Fruit fly (Drosophila melanogaster) whole organism, embryonic: ENCODE measurements around the gene Bdp1.

ENCODE experiments used
- Awh ChIP-seq: fragments of 200-800 bp; sonication (Bioruptor generic); IDR thresholded peaks from 2 replicates; pipeline ENCODE4, ENCODE4 v1.3.6; 2022; ENCODE audit warnings: missing biosample characterization, missing genetic modification characterization
- CG10147 ChIP-seq: fragments of 200-800 bp; sonication (Bioruptor generic); optimal IDR thresholded peaks from 2 replicates; lab custom pipeline; 2019; ENCODE audit warnings: missing biosample characterization, mild to moderate bottlenecking, missing genetic modification characterization, moderate library complexity
- CG10654 ChIP-seq: fragments of 200-800 bp; sonication (Bioruptor generic); optimal IDR thresholded peaks from 2 replicates; lab custom pipeline; 2016; ENCODE audit warnings: missing biosample characterization, missing genetic modification characterization
- CG12219 ChIP-seq: fragments of 200-800 bp; sonication (Bioruptor generic); optimal IDR thresholded peaks from 3 replicates; lab custom pipeline; 2018; ENCODE audit warnings: missing biosample characterization, mild to moderate bottlenecking, missing genetic modification characterization
- CG14860 ChIP-seq: fragments of 200-800 bp; sonication (Bioruptor generic); IDR thresholded peaks from 3 replicates; pipeline ENCODE4 v1.3.6; 2022; ENCODE audit warnings: missing biosample characterization, missing genetic modification characterization; ENCODE audit not compliant: partially characterized antibody
- CG15073 ChIP-seq: fragments of 200-800 bp; sonication (Bioruptor generic); optimal IDR thresholded peaks from 2 replicates; lab custom pipeline; 2016; ENCODE audit warnings: missing biosample characterization, missing genetic modification characterization
- CG16863 ChIP-seq: fragments of 200-800 bp; sonication (Bioruptor generic); optimal IDR thresholded peaks from 3 replicates; lab custom pipeline; 2016; ENCODE audit warnings: missing biosample characterization, missing genetic modification characterization
- CG18764 ChIP-seq: fragments of 200-800 bp; sonication (Bioruptor generic); optimal IDR thresholded peaks from 3 replicates; lab custom pipeline; 2016; ENCODE audit warnings: missing biosample characterization, missing genetic modification characterization
- CG2120 ChIP-seq: fragments of 200-800 bp; sonication (Bioruptor generic); optimal IDR thresholded peaks from 3 replicates; lab custom pipeline; 2016; ENCODE audit warnings: missing biosample characterization, missing genetic modification characterization
- CG2199 ChIP-seq: fragments of 200-800 bp; sonication (Bioruptor generic); IDR thresholded peaks from 3 replicates; pipeline ENCODE4 v1.3.6; 2022; ENCODE audit warnings: missing biosample characterization, missing genetic modification characterization
- CG2875 ChIP-seq: fragments of 200-800 bp; sonication (Bioruptor generic); optimal IDR thresholded peaks from 2 replicates; lab custom pipeline; 2017; ENCODE audit warnings: missing biosample characterization, mild to moderate bottlenecking, missing genetic modification characterization, missing genetic modification reagents
- CG34376 ChIP-seq: fragments of 200-800 bp; sonication (Bioruptor generic); optimal IDR thresholded peaks from 2 replicates; lab custom pipeline; 2018; ENCODE audit warnings: missing biosample characterization, mild to moderate bottlenecking, missing genetic modification characterization
- CG4730 ChIP-seq: fragments of 200-800 bp; sonication (Bioruptor generic); IDR thresholded peaks from 2 replicates; pipeline ENCODE4 v1.3.6; 2022; ENCODE audit warnings: missing biosample characterization, missing genetic modification characterization
- CG6254 ChIP-seq: fragments of 200-800 bp; sonication (Bioruptor generic); optimal IDR thresholded peaks from 3 replicates; lab custom pipeline; 2017; ENCODE audit warnings: mild to moderate bottlenecking, missing biosample characterization, missing genetic modification reagents, missing genetic modification characterization
- CG7786 ChIP-seq: fragments of 200-800 bp; sonication (Bioruptor generic); optimal IDR thresholded peaks from 2 replicates; lab custom pipeline; 2016; ENCODE audit warnings: missing biosample characterization, missing genetic modification characterization
- CG7839 ChIP-seq: fragments of 200-800 bp; sonication (Bioruptor generic); optimal IDR thresholded peaks from 3 replicates; lab custom pipeline; 2018; ENCODE audit warnings: missing biosample characterization, mild to moderate bottlenecking, missing genetic modification characterization, moderate library complexity
- CG8089 ChIP-seq: fragments of 200-800 bp; sonication (Bioruptor generic); optimal IDR thresholded peaks from 3 replicates; lab custom pipeline; 2016; ENCODE audit warnings: missing biosample characterization, missing genetic modification characterization
- CG9817 ChIP-seq: fragments of 200-800 bp; sonication (Bioruptor generic); optimal IDR thresholded peaks from 2 replicates; lab custom pipeline; 2018; ENCODE audit warnings: missing biosample characterization, mild to moderate bottlenecking, missing genetic modification characterization, moderate library complexity
- CTCF ChIP-seq: fragments of 200-800 bp; sonication (Bioruptor generic); optimal IDR thresholded peaks from 2 replicates; lab custom pipeline; 2017; ENCODE audit warnings: missing biosample characterization, mild to moderate bottlenecking, missing genetic modification characterization, moderate library complexity
- CkIIα-i1 ChIP-seq: fragments of 200-800 bp; sonication (Bioruptor generic); IDR thresholded peaks from 2 replicates; pipeline ENCODE4 v1.3.6; 2022; ENCODE audit warnings: missing biosample characterization, missing genetic modification characterization
- Dip2 ChIP-seq: fragments of 200-800 bp; sonication (Bioruptor generic); IDR thresholded peaks from 2 replicates; pipeline ENCODE4 v1.3.6; 2022; ENCODE audit warnings: missing biosample characterization, missing genetic modification characterization
- Eip74EF ChIP-seq, 2 experiments: fragments of 200-800 bp in 1 of 2; fragments of >200 bp in 1 of 2; sonication (Bioruptor generic) in 1 of 2; optimal IDR thresholded peaks; 2 replicates each; lab custom pipeline; 2017 to 2019; ENCODE audit warnings: missing biosample characterization in 2 of 2, missing genetic modification characterization in 2 of 2, mild to moderate bottlenecking in 1 of 2, moderate library complexity in 1 of 2
- Ets65A ChIP-seq: fragments of 200-800 bp; sonication (Bioruptor generic); peaks from one replicate; lab custom pipeline; 2016; ENCODE audit warnings: missing biosample characterization, missing genetic modification characterization
- Mes4 ChIP-seq: fragments of 200-800 bp; sonication (Bioruptor generic); optimal IDR thresholded peaks from 2 replicates; lab custom pipeline; 2016; ENCODE audit warnings: missing biosample characterization, missing genetic modification characterization
- NFAT ChIP-seq: fragments of 200-800 bp; sonication (Bioruptor generic); IDR thresholded peaks from 2 replicates; pipeline ENCODE4 v1.3.6; 2022; ENCODE audit warnings: missing biosample characterization, missing genetic modification characterization
- Neu2 ChIP-seq: fragments of 200-800 bp; sonication (Bioruptor generic); optimal IDR thresholded peaks from 3 replicates; lab custom pipeline; 2016; ENCODE audit warnings: missing biosample characterization, missing genetic modification characterization, borderline replicate concordance
- Oli ChIP-seq: fragments of 200-800 bp; sonication (Bioruptor generic); optimal IDR thresholded peaks from 2 replicates; lab custom pipeline; 2018; ENCODE audit warnings: missing biosample characterization, mild to moderate bottlenecking, missing genetic modification characterization, moderate library complexity
- Sox102F ChIP-seq: fragments of 200-800 bp; sonication (Bioruptor generic); optimal IDR thresholded peaks from 2 replicates; lab custom pipeline; 2018; ENCODE audit warnings: missing biosample characterization, mild to moderate bottlenecking, missing genetic modification characterization, moderate library complexity
- Spps ChIP-seq: fragments of 200-800 bp; sonication (Bioruptor generic); optimal IDR thresholded peaks from 2 replicates; lab custom pipeline; 2018; ENCODE audit warnings: missing biosample characterization, mild to moderate bottlenecking, missing genetic modification characterization
- YL-1 ChIP-seq: fragments of 200-800 bp; sonication (Bioruptor generic); optimal IDR thresholded peaks from 3 replicates; lab custom pipeline; 2017; ENCODE audit warnings: missing biosample characterization, mild to moderate bottlenecking, missing genetic modification characterization
- abd-A ChIP-seq: fragments of 200-800 bp; sonication (Bioruptor generic); optimal IDR thresholded peaks from 3 replicates; lab custom pipeline; 2019; ENCODE audit warnings: missing biosample characterization, mild to moderate bottlenecking, missing genetic modification characterization, moderate library complexity
- ci ChIP-seq: fragments of 200-800 bp; sonication (Bioruptor generic); IDR thresholded peaks from 3 replicates; pipeline ENCODE4 v1.3.6; 2022; ENCODE audit warnings: missing biosample characterization, missing genetic modification characterization
- crc ChIP-seq: fragments of 200-800 bp; sonication (Bioruptor generic); optimal IDR thresholded peaks from 2 replicates; lab custom pipeline; 2016; ENCODE audit warnings: missing biosample characterization, missing genetic modification characterization
- danr ChIP-seq: fragments of 200-800 bp; sonication (Bioruptor generic); IDR thresholded peaks from 2 replicates; pipeline ENCODE4 v1.3.6; 2022; ENCODE audit warnings: missing biosample characterization, missing genetic modification characterization
- en ChIP-seq: fragments of 200-800 bp; sonication (Bioruptor generic); optimal IDR thresholded peaks from 2 replicates; lab custom pipeline; 2016; ENCODE audit warnings: missing biosample characterization, missing genetic modification characterization
- esg ChIP-seq: fragments of 200-800 bp; sonication (Bioruptor generic); conservative IDR thresholded peaks from 2 replicates; pipeline ENCODE4 v1.3.6; 2022; ENCODE audit warnings: missing biosample characterization, missing genetic modification characterization
- fd3F ChIP-seq: fragments of 200-800 bp; sonication (Bioruptor generic); optimal IDR thresholded peaks from 2 replicates; lab custom pipeline; 2018; ENCODE audit warnings: missing biosample characterization, mild to moderate bottlenecking, missing genetic modification characterization, moderate library complexity
- gcm ChIP-seq: fragments of 200-800 bp; sonication (Bioruptor generic); optimal IDR thresholded peaks from 2 replicates; lab custom pipeline; 2019; ENCODE audit warnings: missing biosample characterization, mild to moderate bottlenecking, missing genetic modification characterization, moderate library complexity
- gro ChIP-seq: fragments of 200-800 bp; sonication (Bioruptor generic); optimal IDR thresholded peaks from 2 replicates; lab custom pipeline; 2016; ENCODE audit warnings: missing biosample characterization, missing genetic modification characterization
- gsb-n ChIP-seq: fragments of 200-800 bp; sonication (Bioruptor generic); optimal IDR thresholded peaks from 3 replicates; lab custom pipeline; 2018; ENCODE audit warnings: missing biosample characterization, mild to moderate bottlenecking, missing genetic modification characterization
- ham ChIP-seq: fragments of 200-800 bp; sonication (Bioruptor generic); IDR thresholded peaks from 2 replicates; pipeline ENCODE4 v1.3.6; 2022; ENCODE audit warnings: missing biosample characterization, missing genetic modification characterization
- ken ChIP-seq: fragments of 200-800 bp; sonication (Bioruptor generic); IDR thresholded peaks from 3 replicates; pipeline ENCODE4 v1.3.6; 2022; ENCODE audit warnings: missing biosample characterization, missing genetic modification characterization
- knrl ChIP-seq: fragments of 200-800 bp; sonication (Bioruptor generic); IDR thresholded peaks from 3 replicates; pipeline ENCODE4 v1.3.6; 2022; ENCODE audit warnings: missing biosample characterization, missing genetic modification characterization; ENCODE audit not compliant: partially characterized antibody
- mirr ChIP-seq: fragments of 200-800 bp; sonication (Bioruptor generic); optimal IDR thresholded peaks from 3 replicates; lab custom pipeline; 2018; ENCODE audit warnings: missing biosample characterization, mild to moderate bottlenecking, missing genetic modification characterization
- p53 ChIP-seq: fragments of 200-800 bp; sonication (Bioruptor generic); optimal IDR thresholded peaks from 2 replicates; lab custom pipeline; 2016; ENCODE audit warnings: missing biosample characterization, missing genetic modification characterization
- pros ChIP-seq: fragments of 200-800 bp; sonication (Bioruptor generic); optimal IDR thresholded peaks from 3 replicates; lab custom pipeline; 2019; ENCODE audit warnings: missing biosample characterization, mild to moderate bottlenecking, missing genetic modification characterization, moderate library complexity
- sc ChIP-seq, 3 experiments: fragments of >200 bp in 2 of 3; fragments of 200-800 bp in 1 of 3; sonication (Bioruptor generic) in 1 of 3; optimal IDR thresholded peaks; 2 replicates in 2 of 3; 3 replicates in 1 of 3; lab custom pipeline; 2017; ENCODE audit warnings: mild to moderate bottlenecking in 1 of 3, missing biosample characterization in 1 of 3, missing genetic modification characterization in 1 of 3, missing genetic modification reagents in 1 of 3
- schlank ChIP-seq: fragments of 200-800 bp; sonication (Bioruptor generic); optimal IDR thresholded peaks from 2 replicates; lab custom pipeline; 2018; ENCODE audit warnings: missing biosample characterization, mild to moderate bottlenecking, missing genetic modification characterization
- tll ChIP-seq, 2 experiments: fragments of 200-800 bp in 1 of 2; fragments of >200 bp in 1 of 2; sonication (Bioruptor generic) in 1 of 2; optimal IDR thresholded peaks; 2 replicates each; lab custom pipeline; 2017 to 2019; ENCODE audit warnings: missing biosample characterization in 2 of 2, missing genetic modification characterization in 2 of 2, mild to moderate bottlenecking in 1 of 2, moderate library complexity in 1 of 2
- wdn ChIP-seq: fragments of 200-800 bp; sonication (Bioruptor generic); IDR thresholded peaks from 2 replicates; pipeline ENCODE4 v1.3.6; 2022; ENCODE audit warnings: missing biosample characterization, missing genetic modification characterization

The Bdp1 gene

DNA sequence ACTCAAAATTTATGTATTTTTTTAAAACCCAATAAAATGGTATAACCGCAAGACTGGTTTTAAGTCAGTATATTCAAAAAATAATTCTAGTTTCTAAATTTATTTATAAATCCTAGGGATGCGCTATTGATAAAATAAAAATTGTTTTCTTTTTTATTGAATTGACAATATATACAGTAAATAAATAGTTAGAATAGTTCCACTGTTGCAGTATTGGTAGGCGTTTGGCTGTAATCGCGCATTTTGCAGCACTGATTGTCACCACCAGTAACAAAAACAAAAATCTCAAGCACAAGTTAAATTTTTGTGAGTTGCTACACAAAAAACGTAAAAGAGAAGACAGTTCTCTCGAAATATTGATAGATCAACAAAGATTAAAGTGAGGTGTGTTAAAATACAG is 4.8 kb downstream of the Bdp1 start, which contains the start of gene CG31855 (continued):
- TF ChIP-seq CG34376 (GFP tag; lab: Kevin White, UChicago) (peak; percentile 90), en (GFP tag; lab: Kevin White, UChicago) (peak; percentile 23), CG6254 (GFP tag; lab: Kevin White, UChicago) (peak; percentile 17), danr (GFP tag; lab: Robert Waterston, UW) (no peak), CG14860 (GFP tag; lab: Robert Waterston, UW) (no peak), abd-A (no peak), CG2199 (no peak), ham (GFP tag; lab: Robert Waterston, UW) (peak; percentile 37; the same call in 1 of the 2 replicates), CG2120 (GFP tag; lab: Kevin White, UChicago) (peak; percentile 91), Dip2 (GFP tag; lab: Robert Waterston, UW) (no peak), fd3F (GFP tag; lab: Kevin White, UChicago) (peak; percentile 75), tll (GFP tag; optimal IDR thresholded peaks at IDR 0.05; lab: Kevin White, UChicago) (no peak), Ets65A (GFP tag; lab: Kevin White, UChicago) (peak; percentile 95), crc (peak; percentile 16), gsb-n (tag; lab: Kevin White, UChicago) (peak; percentile 72), mirr (GFP tag; lab: Kevin White, UChicago) (peak; percentile 66), knrl (GFP tag; lab: Robert Waterston, UW) (0 out of 3 replicates have a peak, but pooled peaks have one; percentile 25), CG15073 (GFP tag; lab: Kevin White, UChicago) (peak; percentile 6), esg (GFP tag; lab: Robert Waterston, UW) (peak; percentile 52), CG10654 (peak; percentile 76), CG12219 (GFP tag; lab: Kevin White, UChicago) (peak; percentile 69), wdn (GFP tag; lab: Robert Waterston, UW) (peak; percentile 70), gro (GFP tag; lab: Kevin White, UChicago) (peak; percentile 91), CG10147 (peak; percentile 66), CG8089 (GFP tag; lab: Kevin White, UChicago) (peak; percentile 43), CG16863 (peak; percentile 63), CG7839 (tag; lab: Kevin White, UChicago) (peak; percentile 82), CkIIα-i1 (no peak), p53 (GFP tag; lab: Kevin White, UChicago) (no peak), Awh (peak; percentile 46; the same call in 1 of the 2 replicates), CG18764 (GFP tag; lab: Kevin White, UChicago) (peak; percentile 80), pros (GFP tag; lab: Kevin White, UChicago) (no peak), sc (optimal IDR thresholded peaks at IDR 0.05; lab: Kevin White, UChicago) (no peak), sc (GFP tag; optimal IDR thresholded peaks at IDR 0.05; lab: Kevin White, UChicago) (peak; percentile 49), YL-1 (GFP tag; lab: Kevin White, UChicago) (peak; percentile 79), CG2875 (peak; percentile 47), Eip74EF (GFP tag; optimal IDR thresholded peaks at IDR 0.05; lab: Kevin White, UChicago) (peak in 1 of 2 experiments; percentile 18), CTCF (GFP tag; lab: Kevin White, UChicago) (no peak), Neu2 (GFP tag; lab: Kevin White, UChicago) (no peak), Spps (tag; lab: Kevin White, UChicago) (peak; percentile 43), Oli (peak; percentile 63), CG4730 (GFP tag; lab: Robert Waterston, UW) (peak; percentile 77), ci (GFP tag; lab: Robert Waterston, UW) (peak; percentile 84), Sox102F (GFP tag; lab: Kevin White, UChicago) (peak; percentile 71), CG7786 (GFP tag; lab: Kevin White, UChicago) (peak; percentile 54), ken (GFP tag; lab: Robert Waterston, UW) (peak; percentile 89), Mes4 (GFP tag; lab: Kevin White, UChicago) (peak; percentile 49), schlank (tag; lab: Kevin White, UChicago) (peak; percentile 61), gcm (GFP tag; lab: Kevin White, UChicago) (peak; percentile 68), NFAT (peak; percentile 94), CG9817 (tag; lab: Kevin White, UChicago) (peak; percentile 78)
